ENCODE assay signal across 2 fruit fly cellular contexts in genomic region chr2L:292301-292700, dm6.
TF ChIP-seq lines count a peak whose summit lies in the region.

Gene CG11562 (plus strand): TSS chr2L:292419.

- peak; percentile 44 for TF ChIP-seq CTCF in whole organism, embryonic (GFP tag; optimal IDR thresholded peaks at IDR 0.05; lab: Kevin White, UChicago)

TF ChIP-seq in whole organism, embryonic, 481 proteins besides CTCF, POLR2A, EP300 and RAD21:
- TF ChIP-seq BEAF-32 (GFP tag; optimal IDR thresholded peaks at IDR 0.05; lab: Kevin White, UChicago) (peak; percentile 10), crol (GFP tag; IDR thresholded peaks at IDR 0.05; lab: Robert Waterston, UW) (no peak), Ptx1 (GFP tag; IDR thresholded peaks at IDR 0.05; lab: Robert Waterston, UW) (no peak), CG7372 (GFP tag; IDR thresholded peaks at IDR 0.05; lab: Robert Waterston, UW) (no peak), MBD-R2 (GFP tag; IDR thresholded peaks at IDR 0.05; lab: Robert Waterston, UW) (peak; percentile 75), CG15514 (GFP tag; optimal IDR thresholded peaks at IDR 0.05; lab: Kevin White, UChicago) (peak; percentile 63), CG3838 (GFP tag; optimal IDR thresholded peaks at IDR 0.05; lab: Kevin White, UChicago) (no peak), HmgZ (tag; optimal IDR thresholded peaks at IDR 0.05; lab: Kevin White, UChicago) (peak; percentile 27), CG11398 (GFP tag; optimal IDR thresholded peaks at IDR 0.05; lab: Kevin White, UChicago) (no peak), crp (GFP tag; optimal IDR thresholded peaks at IDR 0.05; lab: Kevin White, UChicago) (peak in 1 of 2 experiments; percentile 82), shn (GFP tag; optimal IDR thresholded peaks at IDR 0.05; lab: Kevin White, UChicago) (no peak), Tbp (GFP tag; optimal IDR thresholded peaks at IDR 0.05; lab: Kevin White, UChicago) (no peak), fd3F (GFP tag; optimal IDR thresholded peaks at IDR 0.05; lab: Kevin White, UChicago) (no peak), CG10431 (GFP tag; optimal IDR thresholded peaks at IDR 0.05; lab: Kevin White, UChicago) (no peak), MESR4 (GFP tag; optimal IDR thresholded peaks at IDR 0.05; lab: Kevin White, UChicago) (peak; percentile 41), cad (GFP tag; optimal IDR thresholded peaks at IDR 0.05; lab: Kevin White, UChicago) (no peak), Myb (GFP tag; optimal IDR thresholded peaks at IDR 0.05; lab: Kevin White, UChicago) (peak; percentile 13), Awh (GFP tag; IDR thresholded peaks at IDR 0.05; lab: Robert Waterston, UW) (no peak), gfzf (GFP tag; optimal IDR thresholded peaks at IDR 0.05; lab: Kevin White, UChicago) (peak; percentile 76), NC2β (GFP tag; optimal IDR thresholded peaks at IDR 0.05; lab: Kevin White, UChicago) (no peak), Usf (GFP tag; optimal IDR thresholded peaks at IDR 0.05; lab: Kevin White, UChicago) (no peak), CG2116 (GFP tag; optimal IDR thresholded peaks at IDR 0.05; lab: Kevin White, UChicago) (peak; percentile 32), CG1603 (tag; optimal IDR thresholded peaks at IDR 0.05; lab: Kevin White, UChicago) (peak; percentile 45), CG7745 (tag; optimal IDR thresholded peaks at IDR 0.05; lab: Kevin White, UChicago) (no peak), cwo (GFP tag; optimal IDR thresholded peaks at IDR 0.05; lab: Kevin White, UChicago) (no peak), Dp (GFP tag; optimal IDR thresholded peaks at IDR 0.05; lab: Kevin White, UChicago) (peak; percentile 90), Sry-δ (GFP tag; optimal IDR thresholded peaks at IDR 0.05; lab: Kevin White, UChicago) (peak; percentile 7), Jarid2 (GFP tag; optimal IDR thresholded peaks at IDR 0.05; lab: Kevin White, UChicago) (no peak), Dll (GFP tag; IDR thresholded peaks at IDR 0.05; lab: Robert Waterston, UW; ENCODE audit: partially characterized antibody) (peak; percentile 53; the same call in 1 of the 4 replicates), pzg (GFP tag; optimal IDR thresholded peaks at IDR 0.05; lab: Kevin White, UChicago) (peak; percentile 63), CG2129 (GFP tag; IDR thresholded peaks at IDR 0.05; lab: Robert Waterston, UW; ENCODE audit: partially characterized antibody) (no peak), CG9797 (GFP tag; optimal IDR thresholded peaks at IDR 0.05; lab: Kevin White, UChicago) (peak; percentile 62), Med (GFP tag; lab: Kevin White, UChicago) (peak; percentile 66), Pdp1 (GFP tag; optimal IDR thresholded peaks at IDR 0.05; lab: Kevin White, UChicago) (peak in 1 of 2 experiments; percentile 97), bbx (GFP tag; IDR thresholded peaks at IDR 0.05; lab: Robert Waterston, UW; ENCODE audit: partially characterized antibody) (0 out of 2 replicates have a peak, but pooled peaks have one; percentile 38), Gug (GFP tag; IDR thresholded peaks at IDR 0.05; lab: Robert Waterston, UW) (no peak), dan (GFP tag; IDR thresholded peaks at IDR 0.05; lab: Robert Waterston, UW) (no peak), E2f2 (GFP tag; IDR thresholded peaks at IDR 0.05; lab: Robert Waterston, UW) (peak; percentile 91), CG34422 (GFP tag; IDR thresholded peaks at IDR 0.05; lab: Robert Waterston, UW) (peak; percentile 65; the same call in 1 of the 3 replicates), bigmax (GFP tag; optimal IDR thresholded peaks at IDR 0.05; lab: Kevin White, UChicago) (peak; percentile 94)

TF ChIP-seq in whole organism, prepupa, 60 proteins besides CTCF, POLR2A, EP300 and RAD21:
- TF ChIP-seq topi (GFP tag; optimal IDR thresholded peaks at IDR 0.05; lab: Kevin White, UChicago), result no peak
- no peak for TF ChIP-seq Eip75B (GFP tag; optimal IDR thresholded peaks at IDR 0.05; lab: Kevin White, UChicago)
- TF ChIP-seq CG10669 (GFP tag; optimal IDR thresholded peaks at IDR 0.05; lab: Kevin White, UChicago), result no peak
- peak; percentile 18 for TF ChIP-seq Eip78C (GFP tag; lab: Kevin White, UChicago)
- TF ChIP-seq CG16779 (tag; optimal IDR thresholded peaks at IDR 0.05; lab: Kevin White, UChicago), result no peak
